2 worm cellular contexts compared by ENCODE assay signal in the genomic region with DNA sequence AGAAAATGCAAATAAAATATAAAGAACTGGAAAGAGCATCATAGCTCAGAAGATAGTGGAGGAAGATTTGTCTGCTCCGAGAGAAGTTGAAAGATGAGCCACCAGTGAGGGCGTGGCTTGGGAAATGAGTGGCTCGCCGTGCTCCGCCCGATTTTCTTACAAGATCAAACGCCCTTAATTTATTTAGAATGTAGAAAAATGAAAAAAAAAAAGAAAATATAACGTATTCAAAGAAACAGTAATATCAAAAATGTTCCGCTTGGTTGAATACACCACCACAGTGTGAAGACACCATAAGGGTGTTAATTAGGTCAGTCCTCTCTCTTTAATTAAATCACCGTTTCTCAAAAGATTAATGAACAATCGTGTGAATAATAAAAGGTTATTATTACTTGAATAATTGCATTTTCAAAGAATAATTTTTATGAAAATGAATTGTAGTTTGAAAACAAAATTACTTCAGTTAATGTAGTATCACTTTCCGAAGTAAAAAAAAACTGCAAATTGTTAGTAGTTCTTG.
TF ChIP-seq lines count a peak whose summit lies in the region.

A gene (minus strand): TSS at position 51 of the 520 bp plus-strand sequence.

TF ChIP-seq in whole organism, late embryonic, 69 proteins besides CTCF, POLR2A, EP300 and RAD21:
- TF ChIP-seq tbx-7 (tag; optimal IDR thresholded peaks at IDR 0.05; lab: Kevin White, UChicago) = no peak
- peak; percentile 55 for TF ChIP-seq unc-42 (tag; optimal IDR thresholded peaks at IDR 0.05; lab: Kevin White, UChicago)

TF ChIP-seq in whole organism, mixed stage, embryonic, 35 proteins besides CTCF, POLR2A, EP300 and RAD21:
- TF ChIP-seq unc-39 (tag; optimal IDR thresholded peaks at IDR 0.05; lab: Kevin White, UChicago) (no peak), tbx-8 (GFP tag; optimal IDR thresholded peaks at IDR 0.05; lab: Kevin White, UChicago) (no peak), ces-1 (GFP tag; optimal IDR thresholded peaks at IDR 0.05; lab: Kevin White, UChicago) (peak; percentile 79), ceh-43 (GFP tag; optimal IDR thresholded peaks at IDR 0.05; lab: Kevin White, UChicago) (no peak), lin-13 (tag; optimal IDR thresholded peaks at IDR 0.05; lab: Kevin White, UChicago) (no peak), nhr-12 (tag; optimal IDR thresholded peaks at IDR 0.05; lab: Kevin White, UChicago) (no peak), hlh-1 (tag; optimal IDR thresholded peaks at IDR 0.05; lab: Kevin White, UChicago) (no peak)
